Fruit fly (Drosophila melanogaster) whole organism, adult: ENCODE results near the gene CG14780.

Experiments used
- CG11617 ChIP-seq: fragments of 200-800 bp; sonication (Bioruptor generic); optimal IDR thresholded peaks from 2 replicates; lab custom pipeline; 2017; ENCODE audit warnings: mild to moderate bottlenecking, missing biosample characterization, missing genetic modification reagents, missing genetic modification characterization
- CG12768 ChIP-seq: fragments of 200-800 bp; sonication (Bioruptor generic); optimal IDR thresholded peaks from 2 replicates; lab custom pipeline; 2017; ENCODE audit warnings: missing biosample characterization, missing genetic modification characterization, mild to moderate bottlenecking, moderate library complexity, missing genetic modification reagents
- CG14711 ChIP-seq: fragments of 200-800 bp; sonication (Bioruptor generic); optimal IDR thresholded peaks from 2 replicates; lab custom pipeline; 2018; ENCODE audit warnings: missing biosample characterization, mild to moderate bottlenecking, missing genetic modification characterization, moderate library complexity
- CG1620 ChIP-seq: fragments of 200-800 bp; sonication (Bioruptor generic); optimal IDR thresholded peaks from 2 replicates; lab custom pipeline; 2016; ENCODE audit warnings: missing biosample characterization, missing genetic modification characterization
- CG33017 ChIP-seq: fragments of 200-800 bp; sonication (Bioruptor generic); optimal IDR thresholded peaks from 2 replicates; lab custom pipeline; 2018; ENCODE audit warnings: missing biosample characterization, mild to moderate bottlenecking, missing genetic modification characterization, moderate library complexity
- CG5204 ChIP-seq: fragments of 200-800 bp; sonication (Bioruptor generic); optimal IDR thresholded peaks from 2 replicates; lab custom pipeline; 2016; ENCODE audit warnings: missing biosample characterization, missing genetic modification characterization
- CG7045 ChIP-seq: fragments of 200-800 bp; sonication (Bioruptor generic); optimal IDR thresholded peaks from 2 replicates; lab custom pipeline; 2017; ENCODE audit warnings: missing biosample characterization, mild to moderate bottlenecking, missing genetic modification characterization
- CG7101 ChIP-seq: fragments of 200-800 bp; sonication (Bioruptor generic); optimal IDR thresholded peaks from 2 replicates; lab custom pipeline; 2018; ENCODE audit warnings: missing biosample characterization, mild to moderate bottlenecking, missing genetic modification characterization, moderate library complexity
- Clk ChIP-seq: fragments of 200-800 bp; sonication (Bioruptor generic); optimal IDR thresholded peaks from 2 replicates; lab custom pipeline; 2017; ENCODE audit warnings: missing biosample characterization, missing genetic modification characterization
- Crg-1 ChIP-seq: fragments of 200-800 bp; sonication (Bioruptor generic); optimal IDR thresholded peaks from 2 replicates; lab custom pipeline; 2016; ENCODE audit warnings: missing biosample characterization, missing genetic modification characterization
- Hr96 ChIP-seq: fragments of 200-800 bp; sonication (Bioruptor generic); optimal IDR thresholded peaks from 2 replicates; lab custom pipeline; 2016; ENCODE audit warnings: missing biosample characterization, missing genetic modification characterization
- Mnt ChIP-seq: fragments of 200-800 bp; sonication (Bioruptor generic); optimal IDR thresholded peaks from 2 replicates; lab custom pipeline; 2016; ENCODE audit warnings: missing biosample characterization, mild to moderate bottlenecking, missing genetic modification characterization
- bab1 ChIP-seq: fragments of 200-800 bp; sonication (Bioruptor generic); optimal IDR thresholded peaks from 3 replicates; lab custom pipeline; 2019; ENCODE audit warnings: missing biosample characterization, mild to moderate bottlenecking, missing genetic modification characterization, moderate library complexity
- cic ChIP-seq: fragments of 200-800 bp; sonication (Bioruptor generic); optimal IDR thresholded peaks from 2 replicates; lab custom pipeline; 2017; ENCODE audit warnings: missing biosample characterization, mild to moderate bottlenecking, missing genetic modification characterization, moderate library complexity
- cnc ChIP-seq, 2 experiments: fragments of >200 bp; optimal IDR thresholded peaks; 2 replicates each; lab custom pipeline; 2017
- kay ChIP-seq: fragments of 200-800 bp; sonication (Bioruptor generic); peaks from one replicate; lab custom pipeline; 2016; ENCODE audit warnings: missing biosample characterization, missing genetic modification characterization, borderline replicate concordance
- ovo ChIP-seq: fragments of 200-800 bp; sonication (Bioruptor generic); optimal IDR thresholded peaks from 2 replicates; lab custom pipeline; 2016; ENCODE audit warnings: missing biosample characterization, missing genetic modification characterization
- pad ChIP-seq: fragments of 200-800 bp; sonication (Bioruptor generic); optimal IDR thresholded peaks from 3 replicates; lab custom pipeline; 2017; ENCODE audit warnings: missing biosample characterization, missing genetic modification characterization, mild to moderate bottlenecking, moderate library complexity, missing genetic modification reagents
- tj ChIP-seq: fragments of 200-800 bp; sonication (Bioruptor generic); optimal IDR thresholded peaks from 3 replicates; lab custom pipeline; 2017; ENCODE audit warnings: missing biosample characterization, mild to moderate bottlenecking, missing genetic modification characterization, moderate library complexity
- toe ChIP-seq: fragments of 200-800 bp; sonication (Bioruptor generic); optimal IDR thresholded peaks from 2 replicates; lab custom pipeline; 2016; ENCODE audit warnings: missing biosample characterization, missing genetic modification characterization

CG14780 gene

dm6 chrX:1472222-1472621 is at the start of gene CG14780:
Gene CG14780, plus strand, starts transcription at chrX:1472522.
- no peak for TF ChIP-seq ovo (GFP tag; lab: Kevin White, UChicago)
- no peak for TF ChIP-seq Mnt
- TF ChIP-seq CG7045 (GFP tag; lab: Kevin White, UChicago): no peak
- no peak for TF ChIP-seq cic (GFP tag; lab: Kevin White, UChicago)
- no peak for TF ChIP-seq toe (GFP tag; lab: Kevin White, UChicago)
- no peak for TF ChIP-seq CG7101 (tag; lab: Kevin White, UChicago)
- no peak for TF ChIP-seq tj (GFP tag; lab: Kevin White, UChicago)
- no peak for TF ChIP-seq CG5204 (GFP tag; lab: Kevin White, UChicago)
- TF ChIP-seq CG1620 (GFP tag; lab: Kevin White, UChicago): no peak
- no peak for TF ChIP-seq CG14711 (tag; lab: Kevin White, UChicago)
- no peak for TF ChIP-seq Clk (GFP tag; lab: Kevin White, UChicago)
- no peak for TF ChIP-seq cnc (optimal IDR thresholded peaks at IDR 0.05; lab: Kevin White, UChicago)
- no peak for TF ChIP-seq CG12768 (GFP tag; lab: Kevin White, UChicago)
- TF ChIP-seq Crg-1 (GFP tag; lab: Kevin White, UChicago): no peak
- no peak for TF ChIP-seq CG33017 (tag; lab: Kevin White, UChicago)
- no peak for TF ChIP-seq pad (GFP tag; lab: Kevin White, UChicago)
- no peak for TF ChIP-seq bab1 (GFP tag; lab: Kevin White, UChicago)
- no peak for TF ChIP-seq CG11617 (GFP tag; lab: Kevin White, UChicago)

- TF ChIP-seq CG1620 (GFP tag; lab: Kevin White, UChicago) (no peak), Crg-1 (GFP tag; lab: Kevin White, UChicago) (no peak), CG33017 (tag; lab: Kevin White, UChicago) (no peak), kay (GFP tag; lab: Kevin White, UChicago) (no peak), tj (GFP tag; lab: Kevin White, UChicago) (no peak)
Measured at dm6 chrX:1452130-1452529, 20.2 kb upstream of the CG14780 start, which contains the start of gene Gr2a. Gene Gr2a, plus strand, starts transcription at chrX:1452430.

DNA sequence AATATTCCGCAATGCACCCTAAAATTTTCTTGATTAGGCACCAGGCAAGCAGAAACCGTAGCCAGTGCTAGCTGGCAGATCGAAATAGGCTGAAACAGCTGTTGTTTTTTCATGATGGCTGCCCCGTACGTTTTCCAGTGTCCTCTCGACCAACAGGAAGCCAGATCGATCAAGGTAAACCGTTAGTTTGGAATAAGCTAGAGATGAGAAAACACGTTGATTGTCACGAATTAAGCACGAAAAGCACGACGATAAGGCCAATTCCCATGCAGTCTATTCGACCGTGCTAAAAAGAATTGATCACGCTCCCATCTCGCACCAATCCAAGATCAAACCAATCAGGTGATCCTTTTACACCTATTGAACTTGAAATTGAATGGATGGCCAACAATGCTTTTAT is 17.5 kb upstream of the CG14780 start:
- TF ChIP-seq CG12768 (GFP tag; lab: Kevin White, UChicago) (no peak), pad (GFP tag; lab: Kevin White, UChicago) (no peak), tj (GFP tag; lab: Kevin White, UChicago) (no peak), ovo (GFP tag; lab: Kevin White, UChicago) (peak; percentile 85), CG5204 (GFP tag; lab: Kevin White, UChicago) (no peak), Mnt (no peak)

dm6 chrX:1456954-1457353 is 15.4 kb upstream of the CG14780 start, which contains the start of gene CG14785:
Gene CG14785, minus strand, starts transcription at chrX:1457054.
- TF ChIP-seq CG14711 (tag; lab: Kevin White, UChicago) (no peak), Crg-1 (GFP tag; lab: Kevin White, UChicago) (no peak), ovo (GFP tag; lab: Kevin White, UChicago) (no peak), bab1 (GFP tag; lab: Kevin White, UChicago) (no peak), toe (GFP tag; lab: Kevin White, UChicago) (no peak), pad (GFP tag; lab: Kevin White, UChicago) (no peak), CG7045 (GFP tag; lab: Kevin White, UChicago) (no peak), cnc (optimal IDR thresholded peaks at IDR 0.05; lab: Kevin White, UChicago) (no peak), CG5204 (GFP tag; lab: Kevin White, UChicago) (no peak), Hr96 (GFP tag; lab: Kevin White, UChicago) (no peak)

dm6 chrX:1460278-1460872 is 11.9 kb upstream of the CG14780 start, which contains the start of gene Lrpprc2:
Gene Lrpprc2, minus strand, starts transcription at chrX:1460617.
- TF ChIP-seq CG1620 (GFP tag; lab: Kevin White, UChicago) (no peak), Mnt (peak; percentile 7), CG12768 (GFP tag; lab: Kevin White, UChicago) (no peak), CG11617 (GFP tag; lab: Kevin White, UChicago) (no peak), cic (GFP tag; lab: Kevin White, UChicago) (no peak), Clk (GFP tag; lab: Kevin White, UChicago) (no peak), CG14711 (tag; lab: Kevin White, UChicago) (no peak), bab1 (GFP tag; lab: Kevin White, UChicago) (peak; percentile 25), Crg-1 (GFP tag; lab: Kevin White, UChicago) (peak; percentile 3), CG7101 (tag; lab: Kevin White, UChicago) (no peak), kay (GFP tag; lab: Kevin White, UChicago) (no peak)

DNA sequence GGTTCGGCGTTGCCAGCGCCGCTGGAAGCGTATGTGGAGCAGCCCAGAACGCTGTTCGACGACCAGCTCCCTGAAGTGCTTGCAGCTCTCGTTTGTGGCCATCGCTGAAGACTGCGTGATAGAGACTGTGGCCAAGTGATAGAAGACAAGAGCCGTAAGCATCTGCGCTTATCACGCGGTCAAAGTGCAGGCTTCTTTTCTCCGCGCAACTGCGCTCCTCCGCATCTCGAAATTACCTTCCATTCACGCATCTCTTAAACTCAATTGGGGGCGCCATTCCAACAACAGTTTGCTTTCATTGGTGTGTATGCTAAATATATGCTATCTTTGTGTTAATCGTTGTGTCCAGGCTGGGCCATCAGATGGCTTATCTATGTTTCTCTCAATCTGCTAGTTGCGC is 10.8 kb upstream of the CG14780 start, which contains the start of gene CG14787:
TSS of gene CG14787 (minus strand) at position 133 of the 400 bp plus-strand sequence.
- TF ChIP-seq Clk (GFP tag; lab: Kevin White, UChicago) (no peak), pad (GFP tag; lab: Kevin White, UChicago) (no peak), ovo (GFP tag; lab: Kevin White, UChicago) (no peak), Hr96 (GFP tag; lab: Kevin White, UChicago) (no peak), kay (GFP tag; lab: Kevin White, UChicago) (no peak), bab1 (GFP tag; lab: Kevin White, UChicago) (no peak), tj (GFP tag; lab: Kevin White, UChicago) (no peak), CG5204 (GFP tag; lab: Kevin White, UChicago) (no peak), CG12768 (GFP tag; lab: Kevin White, UChicago) (no peak)
